Worm (Caenorhabditis elegans): Measurements from ENCODE around the gene cutl-15.
A peak's percentile ranks its signal among the peaks of the same experiment; 100 is the strongest.

Gene cutl-15

ce11 chrII:8991602-8992001 lies 44.1 kb upstream of the cutl-15 start:
- no peak for TF ChIP-seq pha-4 (tag; optimal IDR thresholded peaks at IDR 0.05)
- no peak for TF ChIP-seq nhr-232 (tag; optimal IDR thresholded peaks at IDR 0.05)
- TF ChIP-seq eyg-1 (tag; optimal IDR thresholded peaks at IDR 0.05): no peak
- no peak for TF ChIP-seq pqm-1 (tag; optimal IDR thresholded peaks at IDR 0.05)
- no peak for TF ChIP-seq pha-2 (tag; optimal IDR thresholded peaks at IDR 0.05)
- no peak for TF ChIP-seq ztf-16 (tag; optimal IDR thresholded peaks at IDR 0.05)
- TF ChIP-seq tbx-2 (tag; optimal IDR thresholded peaks at IDR 0.05): no peak
- TF ChIP-seq rnt-1 (tag; optimal IDR thresholded peaks at IDR 0.05): no peak
- TF ChIP-seq dmd-4 (tag; optimal IDR thresholded peaks at IDR 0.05; ENCODE audit: borderline replicate concordance): no peak

ce11 chrII:8990267-8990666 lies 42.8 kb upstream of the cutl-15 start:
- no peak for TF ChIP-seq ceh-2 (tag; optimal IDR thresholded peaks at IDR 0.05)
- no peak for TF ChIP-seq pax-1 (tag; optimal IDR thresholded peaks at IDR 0.05)
- no peak for TF ChIP-seq ets-4 (tag; optimal IDR thresholded peaks at IDR 0.05)
- no peak for TF ChIP-seq unc-55 (GFP tag; optimal IDR thresholded peaks at IDR 0.05)
- no peak for TF ChIP-seq pros-1 (tag; optimal IDR thresholded peaks at IDR 0.05)
- TF ChIP-seq ama-1 (optimal IDR thresholded peaks at IDR 0.05): no peak
- no peak for TF ChIP-seq syd-9 (tag; optimal IDR thresholded peaks at IDR 0.05)
- TF ChIP-seq eyg-1 (tag; optimal IDR thresholded peaks at IDR 0.05): no peak
- no peak for TF ChIP-seq ceh-6 (GFP tag; optimal IDR thresholded peaks at IDR 0.05)
- TF ChIP-seq sox-4 (tag; optimal IDR thresholded peaks at IDR 0.05): no peak
- TF ChIP-seq ceh-14 (tag; optimal IDR thresholded peaks at IDR 0.05): no peak
- TF ChIP-seq ttx-3 (tag; optimal IDR thresholded peaks at IDR 0.05): no peak
- no peak for TF ChIP-seq ceh-24 (tag; optimal IDR thresholded peaks at IDR 0.05)

ce11 chrII:8989444-8989843 lies 42.0 kb upstream of the cutl-15 start, which contains the start of gene C18E9.9:
TSS of gene C18E9.9 (minus strand) at chrII:8989544.
- TF ChIP-seq fax-1 (tag; optimal IDR thresholded peaks at IDR 0.05) (no peak), pax-1 (tag; optimal IDR thresholded peaks at IDR 0.05) (no peak)

- TF ChIP-seq nhr-11 (tag; optimal IDR thresholded peaks at IDR 0.05): no peak
- TF ChIP-seq madf-2 (tag; optimal IDR thresholded peaks at IDR 0.05): no peak
- TF ChIP-seq npax-4 (tag; optimal IDR thresholded peaks at IDR 0.05): no peak
- TF ChIP-seq ceh-2 (tag; optimal IDR thresholded peaks at IDR 0.05): no peak
- TF ChIP-seq pag-3 (tag; optimal IDR thresholded peaks at IDR 0.05; ENCODE audit: borderline replicate concordance): no peak
These were observed 40.5 kb upstream of the cutl-15 start, which contains the start of gene C18E9.8 for ce11 chrII:8987962-8988361. TSS of gene C18E9.8 (minus strand) at chrII:8988062.

ce11 chrII:8982683-8983082 lies 35.2 kb upstream of the cutl-15 start, which contains the start of gene C18E9.7:
TSS of gene C18E9.7 (minus strand) at chrII:8982783.
- TF ChIP-seq npax-4 (tag; optimal IDR thresholded peaks at IDR 0.05) (no peak), sox-4 (tag; optimal IDR thresholded peaks at IDR 0.05) (no peak), unc-55 (GFP tag; optimal IDR thresholded peaks at IDR 0.05) (no peak), nfya-1 (tag; optimal IDR thresholded peaks at IDR 0.05) (no peak)

- TF ChIP-seq elt-2 (tag; optimal IDR thresholded peaks at IDR 0.05) (peak; percentile 5), ceh-2 (tag; optimal IDR thresholded peaks at IDR 0.05) (no peak)
These were observed 26.1 kb upstream of the cutl-15 start, which contains the start of gene tomm-40 for ce11 chrII:8973516-8974043. TSS of gene tomm-40 (minus strand) at chrII:8973566.

- TF ChIP-seq pat-9 (tag; optimal IDR thresholded peaks at IDR 0.05) (no peak), ceh-14 (tag; optimal IDR thresholded peaks at IDR 0.05) (peak; percentile 38), ets-4 (tag; optimal IDR thresholded peaks at IDR 0.05) (no peak), odd-2 (tag; optimal IDR thresholded peaks at IDR 0.05) (no peak), sox-2 (GFP tag; IDR thresholded peaks at IDR 0.05) (no peak), ceh-34 (tag; optimal IDR thresholded peaks at IDR 0.05) (peak; percentile 66), hlh-8 (tag; optimal IDR thresholded peaks at IDR 0.05) (no peak), che-1 (tag; optimal IDR thresholded peaks at IDR 0.05) (no peak), ztf-16 (tag; optimal IDR thresholded peaks at IDR 0.05) (no peak), pha-4 (tag; optimal IDR thresholded peaks at IDR 0.05) (no peak), sdc-2 (tag; optimal IDR thresholded peaks at IDR 0.05) (no peak), pqm-1 (tag; optimal IDR thresholded peaks at IDR 0.05) (no peak), hlh-13 (GFP tag; optimal IDR thresholded peaks at IDR 0.05) (no peak), ref-2 (tag; optimal IDR thresholded peaks at IDR 0.05) (peak; percentile 62), ttx-3 (tag; optimal IDR thresholded peaks at IDR 0.05) (no peak), gmeb-2 (tag; optimal IDR thresholded peaks at IDR 0.05) (no peak)
These were observed 22.0 kb upstream of the cutl-15 start, which contains the start of the genes szy-20 and C18E9.5 for ce11 chrII:8969251-8970183. TSS of gene szy-20 (minus strand) at chrII:8969333. TSS of gene C18E9.5 (plus strand) at chrII:8969980.

All from whole organism, late embryonic.